Worm (Caenorhabditis elegans): ENCODE results near the gene F35H10.2.

F35H10.2 gene

DNA sequence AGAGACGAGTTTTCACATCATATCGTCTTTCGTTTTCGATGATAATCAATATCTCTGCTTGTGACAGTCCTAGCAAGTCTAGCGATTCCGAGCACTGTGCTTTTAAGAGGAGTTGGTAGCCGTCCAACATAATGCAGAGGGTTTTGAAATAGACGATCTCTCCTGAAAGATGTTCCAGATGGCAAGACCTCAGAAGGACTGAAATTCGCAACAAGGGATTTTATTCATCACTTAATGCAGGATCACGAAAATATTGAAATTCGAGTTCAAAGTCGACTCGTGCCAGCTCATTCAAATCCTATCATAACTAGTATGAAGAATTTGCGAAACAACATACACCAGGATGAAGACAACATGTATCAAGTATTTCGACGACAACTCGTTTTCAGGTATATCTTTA is 48.5 kb downstream of the F35H10.2 start, which contains the start of gene D2096.7:
TSS of gene D2096.7 (minus strand) at position 130 of the 400 bp plus-strand sequence.
- TF ChIP-seq him-1 (tag; optimal IDR thresholded peaks at IDR 0.05) (no peak), dao-5 (tag; optimal IDR thresholded peaks at IDR 0.05) (peak; percentile 26)

DNA sequence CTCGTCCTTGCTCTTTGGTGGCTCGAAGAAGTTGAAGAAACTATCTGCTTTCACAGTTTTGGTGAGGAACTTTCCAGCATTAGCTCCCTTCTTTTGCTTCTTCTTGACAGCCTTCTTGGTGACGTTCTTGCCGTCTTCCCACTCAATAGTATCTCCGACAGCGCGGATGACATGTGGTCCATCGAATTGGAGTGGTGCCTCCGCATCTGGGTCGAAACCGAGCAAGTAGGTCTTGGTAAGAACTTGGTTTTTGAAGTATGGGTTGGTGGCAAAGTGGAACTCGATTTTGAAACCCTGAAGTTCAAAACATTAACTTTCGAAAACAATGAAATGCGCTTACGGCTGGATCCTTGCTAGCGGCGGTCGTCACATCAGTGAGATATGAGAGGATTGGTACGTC is 49.3 kb downstream of the F35H10.2 start:
- TF ChIP-seq him-1 (tag; optimal IDR thresholded peaks at IDR 0.05) = no peak
- TF ChIP-seq dao-5 (tag; optimal IDR thresholded peaks at IDR 0.05) = no peak
- TF ChIP-seq W03F9.2 (tag; optimal IDR thresholded peaks at IDR 0.05) = no peak

DNA sequence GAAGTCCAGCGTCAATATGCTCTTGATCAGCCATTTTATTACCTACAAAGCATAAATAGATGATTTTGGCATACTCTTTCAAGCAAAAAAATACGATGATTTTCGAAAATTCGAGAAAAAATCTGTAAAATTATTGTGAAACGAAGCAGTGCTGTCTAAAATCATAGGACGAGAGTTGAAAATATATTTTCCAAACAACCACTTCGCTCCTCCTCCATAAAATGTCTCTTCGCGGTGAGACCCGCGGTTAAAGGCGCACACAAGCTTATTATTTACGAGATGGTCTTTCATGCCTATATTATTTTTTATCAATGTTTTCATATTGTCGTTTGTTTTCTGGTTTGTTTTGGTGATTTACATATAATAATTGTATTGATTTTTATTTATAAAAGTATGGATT is 50.3 kb downstream of the F35H10.2 start, which contains the start of gene nap-1:
TSS of gene nap-1 (minus strand) at position 42 of the 400 bp plus-strand sequence.
- TF ChIP-seq dao-5 (tag; optimal IDR thresholded peaks at IDR 0.05) (no peak), him-1 (tag; optimal IDR thresholded peaks at IDR 0.05) (no peak), W03F9.2 (tag; optimal IDR thresholded peaks at IDR 0.05) (peak; percentile 89)

Data from whole organism, L4/young adult.